Worm (Caenorhabditis elegans) whole organism, L2 larva: ENCODE results near the gene W10G6.6.

Source experiments
- blmp-1 ChIP-seq: sonication (generic microtip); optimal IDR thresholded peaks from 2 replicates; lab custom pipeline; 2017; ENCODE audit warnings: missing genetic modification characterization, mild to moderate bottlenecking, missing compliant biosample characterization, antibody characterized with exemption, moderate library complexity; ENCODE audit not compliant: insufficient read depth
- ceh-16 ChIP-seq: fragments of 150-350 bp; optimal IDR thresholded peaks from 2 replicates; lab custom pipeline; 2014; ENCODE audit warnings: missing biosample characterization, missing genetic modification characterization
- dmd-4 ChIP-seq: sonication (generic microtip); optimal IDR thresholded peaks from 2 replicates; lab custom pipeline; 2017; ENCODE audit warnings: missing biosample characterization, missing genetic modification characterization
- lin-13 ChIP-seq: fragments of 150-350 bp; optimal IDR thresholded peaks from 2 replicates; lab custom pipeline; 2014; ENCODE audit warnings: missing biosample characterization, missing genetic modification reagents, missing genetic modification characterization
- lin-39 ChIP-seq: fragments of 150-350 bp; optimal IDR thresholded peaks from 2 replicates; lab custom pipeline; 2014; ENCODE audit warnings: missing biosample characterization, missing genetic modification reagents, missing genetic modification characterization
- lsy-2 ChIP-seq, 2 experiments: fragments of 150-350 bp in 1 of 2; sonication (generic microtip) in 1 of 2; optimal IDR thresholded peaks; 2 replicates each; lab custom pipeline; 2014 to 2017; ENCODE audit warnings: missing biosample characterization in 2 of 2, missing genetic modification characterization in 2 of 2
- nhr-10 ChIP-seq: sonication (generic microtip); optimal IDR thresholded peaks from 2 replicates; lab custom pipeline; 2017; ENCODE audit warnings: missing biosample characterization, missing genetic modification characterization
- nhr-12 ChIP-seq: fragments of 150-350 bp; optimal IDR thresholded peaks from 2 replicates; lab custom pipeline; 2014; ENCODE audit warnings: missing biosample characterization, missing genetic modification characterization
- nhr-129 ChIP-seq: fragments of 150-350 bp; optimal IDR thresholded peaks from 2 replicates; lab custom pipeline; 2014; ENCODE audit warnings: missing biosample characterization, missing genetic modification characterization
- nhr-77 ChIP-seq: fragments of 150-350 bp; optimal IDR thresholded peaks from 2 replicates; lab custom pipeline; 2014; ENCODE audit warnings: missing biosample characterization, missing genetic modification characterization
- unc-39 ChIP-seq: fragments of 150-350 bp; optimal IDR thresholded peaks from 2 replicates; lab custom pipeline; 2014; ENCODE audit warnings: missing biosample characterization, missing genetic modification characterization

ce11 chrX:16265636-16266384 is 15.2 kb upstream of the W10G6.6 start, which contains the start of gene mua-6:
- no peak for TF ChIP-seq dmd-4 (tag; lab: Kevin White, UChicago)
- no peak for TF ChIP-seq lin-39
- no peak for TF ChIP-seq nhr-12 (tag; lab: Kevin White, UChicago)
- TF ChIP-seq ceh-16 (tag; lab: Kevin White, UChicago): no peak
- no peak for TF ChIP-seq lsy-2 (tag; optimal IDR thresholded peaks at IDR 0.05; lab: Kevin White, UChicago)
- TF ChIP-seq nhr-129 (tag; lab: Kevin White, UChicago): no peak
- no peak for TF ChIP-seq blmp-1 (tag; lab: Kevin White, UChicago)
- no peak for TF ChIP-seq unc-39 (tag; lab: Kevin White, UChicago)
- TF ChIP-seq nhr-10 (tag; lab: Kevin White, UChicago): no peak
- no peak for TF ChIP-seq lin-13 (GFP tag; lab: Kevin White, UChicago)
- TF ChIP-seq nhr-77 (tag; lab: Kevin White, UChicago): no peak
